Worm (Caenorhabditis elegans) whole organism, L1 larva: ENCODE results near the gene srh-67.

Experiments
- F16B12.6 ChIP-seq: fragments of 150-350 bp; optimal IDR thresholded peaks from 2 replicates; lab custom pipeline; 2014; ENCODE audit warnings: missing biosample characterization, missing genetic modification characterization
- aha-1 ChIP-seq: fragments of 150-350 bp; optimal IDR thresholded peaks from 2 replicates; lab custom pipeline; 2014; ENCODE audit warnings: missing biosample characterization, missing genetic modification characterization
- blmp-1 ChIP-seq: fragments of 150-350 bp; optimal IDR thresholded peaks from 2 replicates; lab custom pipeline; 2014; ENCODE audit warnings: missing biosample characterization, missing genetic modification characterization
- grh-1 ChIP-seq: fragments of 200-800 bp; sonication (Bioruptor generic); IDR thresholded peaks from 2 replicates; pipeline ENCODE4 v1.3.6; 2022; ENCODE audit warnings: missing genetic modification reagents, missing genetic modification characterization, missing compliant biosample characterization
- hlh-17 ChIP-seq: fragments of 200-800 bp; sonication (Bioruptor generic); optimal IDR thresholded peaks from 2 replicates; lab custom pipeline; 2018; ENCODE audit warnings: missing genetic modification characterization, mild to moderate bottlenecking, missing compliant biosample characterization, moderate library complexity, borderline replicate concordance
- lin-15B ChIP-seq: fragments of 150-350 bp; sonication (generic microtip); optimal IDR thresholded peaks from 3 replicates; lab custom pipeline; 2014; ENCODE audit warnings: missing biosample characterization, missing genetic modification characterization
- lir-3 ChIP-seq: sonication (generic microtip); optimal IDR thresholded peaks from 2 replicates; lab custom pipeline; 2016; ENCODE audit warnings: mild to moderate bottlenecking, missing genetic modification characterization, moderate library complexity, missing compliant biosample characterization; ENCODE audit not compliant: poor library complexity
- nhr-84 ChIP-seq: sonication (generic microtip); optimal IDR thresholded peaks from 2 replicates; lab custom pipeline; 2017; ENCODE audit warnings: missing biosample characterization, missing genetic modification characterization
- nhr-85 ChIP-seq: sonication (generic microtip); peaks from one replicate; lab custom pipeline; 2016; ENCODE audit warnings: missing genetic modification characterization, inconsistent platforms, missing compliant biosample characterization
- snu-23 ChIP-seq: sonication (generic microtip); optimal IDR thresholded peaks from 2 replicates; lab custom pipeline; 2016; ENCODE audit warnings: missing genetic modification characterization, missing compliant biosample characterization

Gene srh-67

ce11 chrII:12549613-12550012 is 40.9 kb downstream of the srh-67 start:
- peak; percentile 8 for TF ChIP-seq blmp-1 (tag; lab: Kevin White, UChicago)
- TF ChIP-seq nhr-85 (tag; lab: Kevin White, UChicago): peak; percentile 55
- no peak for TF ChIP-seq lir-3
- TF ChIP-seq, all 84 proteins: peak for 2

DNA sequence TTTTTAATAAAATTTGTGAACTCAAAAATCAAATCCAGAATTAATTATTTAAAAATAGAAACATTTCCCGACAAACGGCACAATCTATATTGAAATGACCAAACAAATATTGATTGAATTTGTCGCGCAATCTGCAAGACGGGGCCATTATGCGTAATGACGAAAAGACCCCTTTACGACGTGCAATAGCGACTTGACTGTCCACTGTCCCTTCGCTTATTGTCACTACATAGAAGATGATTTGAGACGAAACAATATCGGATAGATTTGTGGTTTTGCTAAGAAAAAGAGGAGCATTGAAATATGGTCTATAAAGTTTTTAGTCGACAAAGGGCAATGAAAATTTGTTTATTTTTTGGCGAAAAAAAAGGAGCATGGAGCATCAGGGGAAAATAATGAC is 42.2 kb downstream of the srh-67 start:
- TF ChIP-seq lin-15B (no peak), snu-23 (no peak), F16B12.6 (tag; lab: Kevin White, UChicago) (no peak), aha-1 (tag; lab: Kevin White, UChicago) (no peak), grh-1 (no peak)

- TF ChIP-seq nhr-84 (tag; lab: Kevin White, UChicago) (no peak), hlh-17 (no peak)
These were observed 46.8 kb downstream of the srh-67 start, which contains the start of gene F49C5.11 for ce11 chrII:12555579-12555978. Gene F49C5.11 (plus strand): TSS chrII:12555879.
